Worm (Caenorhabditis elegans) whole organism, early embryonic: Measurements from ENCODE around the gene fbxa-28.

Experiments used
- B0310.2 ChIP-seq: sonication (generic microtip); optimal IDR thresholded peaks from 2 replicates; lab custom pipeline; 2016; ENCODE audit warnings: mild to moderate bottlenecking, missing genetic modification characterization, missing compliant biosample characterization
- F13C5.2 ChIP-seq: sonication (generic microtip); optimal IDR thresholded peaks from 2 replicates; lab custom pipeline; 2017; ENCODE audit warnings: mild to moderate bottlenecking, missing genetic modification characterization, inconsistent platforms, missing compliant biosample characterization
- aly-1 ChIP-seq: sonication (generic microtip); optimal IDR thresholded peaks from 2 replicates; lab custom pipeline; 2016; ENCODE audit warnings: missing genetic modification characterization, missing compliant biosample characterization
- ama-1 ChIP-seq: fragments of 150-350 bp; optimal IDR thresholded peaks from 2 replicates; lab custom pipeline; 2014
- ceh-13 ChIP-seq: fragments of 200-800 bp; sonication (Bioruptor generic); optimal IDR thresholded peaks from 2 replicates; lab custom pipeline; 2018; ENCODE audit warnings: mild to moderate bottlenecking, missing genetic modification characterization, missing compliant biosample characterization
- ceh-36 ChIP-seq: sonication (generic microtip); optimal IDR thresholded peaks from 2 replicates; lab custom pipeline; 2016; ENCODE audit warnings: missing genetic modification characterization, inconsistent platforms, missing compliant biosample characterization
- ets-7 ChIP-seq: sonication (generic microtip); optimal IDR thresholded peaks from 2 replicates; lab custom pipeline; 2016; ENCODE audit warnings: missing genotype, missing genetic modification characterization, missing compliant biosample characterization
- flt-1 ChIP-seq: fragments of 200-800 bp; sonication (Bioruptor generic); IDR thresholded peaks from 2 replicates; pipeline ENCODE4 v1.3.6; 2022; ENCODE audit warnings: missing genetic modification characterization, missing compliant biosample characterization
- hmbx-1 ChIP-seq: sonication (generic microtip); optimal IDR thresholded peaks from 2 replicates; lab custom pipeline; 2016; ENCODE audit warnings: mild to moderate bottlenecking, missing genetic modification characterization, missing compliant biosample characterization
- hmg-4 ChIP-seq: fragments of 200-800 bp; sonication (Bioruptor generic); optimal IDR thresholded peaks from 2 replicates; lab custom pipeline; 2018; ENCODE audit warnings: mild to moderate bottlenecking, missing genetic modification characterization, missing compliant biosample characterization
- hnd-1 ChIP-seq: sonication (generic microtip); optimal IDR thresholded peaks from 2 replicates; lab custom pipeline; 2016; ENCODE audit warnings: missing genetic modification characterization, missing compliant biosample characterization
- pes-1 ChIP-seq: fragments of 200-800 bp; sonication (Bioruptor generic); IDR thresholded peaks from 2 replicates; pipeline ENCODE4 v1.3.6; 2022; ENCODE audit warnings: missing genetic modification reagents, missing genetic modification characterization, missing compliant biosample characterization
- scrt-1 ChIP-seq: fragments of 200-800 bp; sonication (Bioruptor generic); IDR thresholded peaks from 2 replicates; pipeline ENCODE4 v1.3.6; 2022; ENCODE audit warnings: missing genetic modification characterization, missing compliant biosample characterization
- sea-1 ChIP-seq: fragments of 200-800 bp; sonication (Bioruptor generic); conservative IDR thresholded peaks from 2 replicates; pipeline ENCODE4 v1.3.6; 2022; ENCODE audit warnings: missing genetic modification characterization, missing compliant biosample characterization
- tbx-11 ChIP-seq: fragments of 200-800 bp; sonication (Bioruptor generic); IDR thresholded peaks from 2 replicates; pipeline ENCODE4 v1.3.6; 2022; ENCODE audit warnings: missing genetic modification characterization, missing compliant biosample characterization
- tbx-37 ChIP-seq: fragments of 200-800 bp; sonication (Bioruptor generic); conservative IDR thresholded peaks from 2 replicates; pipeline ENCODE4 v1.3.6; 2022; ENCODE audit warnings: missing genetic modification reagents, missing genetic modification characterization, missing compliant biosample characterization
- tra-4 ChIP-seq: sonication (generic microtip); optimal IDR thresholded peaks from 2 replicates; lab custom pipeline; 2017; ENCODE audit warnings: missing genetic modification characterization, missing compliant biosample characterization

The fbxa-28 gene

DNA sequence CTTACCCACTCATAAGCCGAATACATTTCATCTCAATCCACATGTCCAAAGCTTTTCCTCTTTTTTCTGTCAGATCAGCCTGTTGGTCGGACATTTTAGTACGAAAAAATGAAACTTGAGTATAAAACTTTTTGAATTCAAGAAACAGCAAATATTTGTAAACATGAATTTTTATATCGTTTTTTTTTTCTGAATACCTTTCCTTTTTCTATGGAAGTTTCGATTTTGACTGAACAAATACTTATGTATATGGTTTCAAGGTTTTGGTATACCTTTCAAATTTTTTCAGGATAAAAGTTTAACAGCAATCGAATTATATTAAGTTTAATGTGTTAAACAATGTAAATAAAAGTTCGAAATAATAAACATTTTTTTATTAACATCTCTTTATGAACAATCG is 42.5 kb downstream of the fbxa-28 start, which contains the start of gene fbxa-5:
Gene fbxa-5 (minus strand): TSS at position 101 of the 400 bp plus-strand sequence.
- TF ChIP-seq tra-4 (no peak), flt-1 (no peak), ceh-36 (no peak), hmbx-1 (tag; lab: Kevin White, UChicago) (no peak), sea-1 (GFP tag; lab: Robert Waterston, UW) (no peak), tbx-11 (GFP tag; lab: Robert Waterston, UW) (no peak), pes-1 (GFP tag; lab: Robert Waterston, UW) (no peak), scrt-1 (GFP tag; lab: Robert Waterston, UW) (no peak), ets-7 (tag; lab: Kevin White, UChicago) (no peak), B0310.2 (tag; lab: Kevin White, UChicago) (no peak), F13C5.2 (no peak), ceh-13 (GFP tag; lab: Kevin White, UChicago) (no peak), tbx-37 (GFP tag; lab: Robert Waterston, UW) (no peak), ama-1 (no peak), hmg-4 (GFP tag; lab: Kevin White, UChicago) (no peak), aly-1 (tag; lab: Kevin White, UChicago) (no peak), hnd-1 (no peak)

DNA sequence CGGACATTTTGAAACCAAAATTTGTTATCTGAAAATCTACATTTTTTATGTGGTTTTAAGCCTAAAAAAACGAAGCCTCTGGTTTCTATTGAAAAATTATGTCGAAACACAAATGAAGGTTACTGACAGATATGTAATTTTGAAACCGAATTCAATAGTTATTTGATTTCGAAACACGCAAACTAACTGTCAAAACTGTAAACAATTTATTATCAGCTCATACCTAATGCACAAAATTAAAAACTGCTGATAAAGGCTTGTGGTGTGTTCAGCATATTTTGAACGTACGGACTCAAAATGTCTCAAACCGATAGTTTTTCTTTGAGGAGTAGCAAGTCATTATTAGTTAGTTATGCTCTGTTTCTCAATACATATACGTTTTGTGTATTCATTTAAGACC is 44.8 kb downstream of the fbxa-28 start, which contains the start of gene fbxa-26:
Gene fbxa-26 (minus strand): TSS at position 35 of the 400 bp plus-strand sequence.
- TF ChIP-seq scrt-1 (GFP tag; lab: Robert Waterston, UW) (no peak), hmg-4 (GFP tag; lab: Kevin White, UChicago) (no peak), pes-1 (GFP tag; lab: Robert Waterston, UW) (no peak), sea-1 (GFP tag; lab: Robert Waterston, UW) (no peak)

DNA sequence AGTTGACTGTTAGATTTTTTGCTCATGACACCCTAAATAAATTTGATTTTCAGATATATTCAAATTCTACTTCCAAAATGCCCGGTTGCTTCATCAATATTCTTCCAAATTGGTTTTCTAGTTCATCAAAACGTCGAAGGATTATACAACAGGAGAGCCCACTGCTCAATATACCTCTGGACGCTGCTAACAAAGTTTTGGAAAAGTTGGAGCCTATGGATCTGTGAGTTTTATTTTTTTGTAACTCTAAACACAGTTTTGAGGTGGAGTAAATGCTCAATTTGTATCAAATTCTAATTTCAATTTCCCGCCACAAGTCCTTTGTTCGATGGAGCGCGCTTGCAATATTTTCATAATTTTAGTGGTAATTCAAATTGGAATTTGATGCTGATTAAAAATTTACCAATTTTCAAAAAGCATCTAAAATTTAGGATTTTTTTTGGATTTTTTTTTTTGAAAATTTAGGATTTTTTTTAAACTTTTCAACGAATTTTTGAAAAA is 45.3 kb downstream of the fbxa-28 start, which contains the start of gene fbxa-27:
Gene fbxa-27 (plus strand): TSS at position 51 of the 501 bp plus-strand sequence.
- no peak for TF ChIP-seq tbx-37 (GFP tag; lab: Robert Waterston, UW)
- TF ChIP-seq pes-1 (GFP tag; lab: Robert Waterston, UW) = no peak
- TF ChIP-seq F13C5.2 = no peak
- no peak for TF ChIP-seq sea-1 (GFP tag; lab: Robert Waterston, UW)
- TF ChIP-seq tra-4 = no peak
- TF ChIP-seq B0310.2 (tag; lab: Kevin White, UChicago) = no peak
- TF ChIP-seq ceh-36 = no peak
- no peak for TF ChIP-seq ets-7 (tag; lab: Kevin White, UChicago)
- TF ChIP-seq scrt-1 (GFP tag; lab: Robert Waterston, UW) = no peak
- no peak for TF ChIP-seq hnd-1
- no peak for TF ChIP-seq tbx-11 (GFP tag; lab: Robert Waterston, UW)
- no peak for TF ChIP-seq hmg-4 (GFP tag; lab: Kevin White, UChicago)
- no peak for TF ChIP-seq aly-1 (tag; lab: Kevin White, UChicago)
- TF ChIP-seq ceh-13 (GFP tag; lab: Kevin White, UChicago) = no peak
- TF ChIP-seq ama-1 = no peak
- no peak for TF ChIP-seq hmbx-1 (tag; lab: Kevin White, UChicago)
- no peak for TF ChIP-seq flt-1

ce11 chrIII:1345694-1346093 is 48.0 kb downstream of the fbxa-28 start, which contains the start of gene Y82E9BL.6:
TSS of gene Y82E9BL.6 (minus strand) at chrIII:1345794.
- TF ChIP-seq F13C5.2 = no peak
- TF ChIP-seq hmbx-1 (tag; lab: Kevin White, UChicago) = no peak
- TF ChIP-seq aly-1 (tag; lab: Kevin White, UChicago) = no peak
- TF ChIP-seq tra-4 = no peak
- no peak for TF ChIP-seq ceh-36
- TF ChIP-seq pes-1 (GFP tag; lab: Robert Waterston, UW) = no peak
- TF ChIP-seq scrt-1 (GFP tag; lab: Robert Waterston, UW) = no peak
- no peak for TF ChIP-seq sea-1 (GFP tag; lab: Robert Waterston, UW)
- no peak for TF ChIP-seq ceh-13 (GFP tag; lab: Kevin White, UChicago)
- no peak for TF ChIP-seq hnd-1
- TF ChIP-seq flt-1 = no peak
- no peak for TF ChIP-seq tbx-37 (GFP tag; lab: Robert Waterston, UW)

DNA sequence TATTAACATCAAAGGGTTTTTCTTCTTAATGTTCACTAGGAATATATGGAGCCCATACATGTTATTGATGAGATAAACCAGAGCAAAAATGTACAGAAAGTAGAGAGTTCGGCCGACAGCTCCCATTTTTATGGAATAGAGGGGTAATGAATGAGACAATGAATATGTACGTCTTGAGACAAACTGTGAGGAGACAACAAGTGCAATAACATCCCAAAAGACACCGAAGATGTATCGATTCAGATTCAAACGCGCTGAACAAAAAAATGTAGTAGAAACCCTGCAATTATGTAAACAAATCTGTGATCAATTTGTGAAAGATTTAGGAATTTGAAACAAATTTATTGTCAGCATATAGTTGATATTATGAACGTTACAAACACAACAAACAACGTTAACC is 49.3 kb downstream of the fbxa-28 start:
- TF ChIP-seq hmg-4 (GFP tag; lab: Kevin White, UChicago) (no peak), F13C5.2 (no peak), aly-1 (tag; lab: Kevin White, UChicago) (no peak)

DNA sequence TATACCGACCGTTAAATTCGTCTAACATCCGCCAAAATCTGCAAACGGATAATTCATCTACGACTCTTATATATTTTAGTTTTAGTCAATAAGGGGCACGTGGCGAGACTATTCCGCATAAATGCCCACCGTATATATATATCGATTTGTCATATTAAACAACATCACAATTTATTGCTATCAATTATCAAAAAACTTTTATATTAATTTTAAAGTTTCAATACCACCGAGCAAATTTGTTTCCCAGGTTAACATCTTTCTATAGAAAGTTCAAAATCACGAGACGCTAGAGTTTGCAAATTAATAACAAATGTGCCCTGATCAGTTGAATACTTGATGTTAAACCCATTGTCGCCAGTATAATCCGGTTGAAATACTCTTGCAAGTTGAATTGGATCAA is 49.8 kb downstream of the fbxa-28 start, which contains the start of gene Y82E9BL.5:
Gene Y82E9BL.5 (minus strand): TSS at position 101 of the 400 bp plus-strand sequence.
- TF ChIP-seq F13C5.2 (no peak), scrt-1 (GFP tag; lab: Robert Waterston, UW) (no peak), tbx-11 (GFP tag; lab: Robert Waterston, UW) (no peak), ceh-36 (no peak), aly-1 (tag; lab: Kevin White, UChicago) (no peak), hmg-4 (GFP tag; lab: Kevin White, UChicago) (no peak), ceh-13 (GFP tag; lab: Kevin White, UChicago) (no peak), ama-1 (no peak), pes-1 (GFP tag; lab: Robert Waterston, UW) (no peak)
